Worm (Caenorhabditis elegans) whole organism, late embryonic: ENCODE results near the gene sqst-4.

Experiments used
- C08G9.2 ChIP-seq: sonication (generic microtip); optimal IDR thresholded peaks from 2 replicates; lab custom pipeline; 2016; ENCODE audit warnings: mild to moderate bottlenecking, missing genetic modification characterization, moderate library complexity, missing compliant biosample characterization
- C38D4.7 ChIP-seq: fragments of 200-800 bp; sonication (Bioruptor generic); optimal IDR thresholded peaks from 2 replicates; lab custom pipeline; 2018; ENCODE audit warnings: mild to moderate bottlenecking, missing genetic modification characterization, moderate library complexity, missing compliant biosample characterization
- K02D7.2 ChIP-seq: sonication (generic microtip); optimal IDR thresholded peaks from 2 replicates; lab custom pipeline; 2017; ENCODE audit warnings: mild to moderate bottlenecking, missing genetic modification characterization, missing compliant biosample characterization
- K09A11.1 ChIP-seq: sonication (generic microtip); optimal IDR thresholded peaks from 2 replicates; lab custom pipeline; 2017; ENCODE audit warnings: antibody characterized with exemption, mild to moderate bottlenecking, missing genetic modification characterization, missing compliant biosample characterization; ENCODE audit not compliant: insufficient read depth
- ahr-1 ChIP-seq: sonication (generic microtip); optimal IDR thresholded peaks from 2 replicates; lab custom pipeline; 2016; ENCODE audit warnings: missing genetic modification characterization, missing compliant biosample characterization
- ceh-2 ChIP-seq: sonication (generic microtip); optimal IDR thresholded peaks from 2 replicates; lab custom pipeline; 2016; ENCODE audit warnings: missing genotype, missing genetic modification characterization, missing compliant biosample characterization
- ceh-31 ChIP-seq: sonication (generic microtip); optimal IDR thresholded peaks from 2 replicates; lab custom pipeline; 2016; ENCODE audit warnings: missing genetic modification characterization, missing compliant biosample characterization
- ceh-34 ChIP-seq: sonication (generic microtip); optimal IDR thresholded peaks from 2 replicates; lab custom pipeline; 2016; ENCODE audit warnings: mild to moderate bottlenecking, missing genetic modification characterization, missing compliant biosample characterization
- ceh-48 ChIP-seq: sonication (generic microtip); optimal IDR thresholded peaks from 2 replicates; lab custom pipeline; 2016; ENCODE audit warnings: missing genetic modification characterization, inconsistent platforms, missing compliant biosample characterization
- ceh-6 ChIP-seq: fragments of 200-800 bp; sonication (Bioruptor generic); optimal IDR thresholded peaks from 2 replicates; lab custom pipeline; 2018; ENCODE audit warnings: mild to moderate bottlenecking, missing genetic modification characterization, missing compliant biosample characterization
- che-1 ChIP-seq: sonication (generic microtip); optimal IDR thresholded peaks from 2 replicates; lab custom pipeline; 2016; ENCODE audit warnings: mild to moderate bottlenecking, missing genetic modification characterization, missing compliant biosample characterization
- dmd-4 ChIP-seq: sonication (generic microtip); optimal IDR thresholded peaks from 2 replicates; lab custom pipeline; 2016; ENCODE audit warnings: borderline replicate concordance, missing genetic modification characterization, missing compliant biosample characterization
- elt-4 ChIP-seq: sonication (generic microtip); optimal IDR thresholded peaks from 2 replicates; lab custom pipeline; 2016; ENCODE audit warnings: missing genetic modification characterization, missing compliant biosample characterization
- fax-1 ChIP-seq: sonication (generic microtip); optimal IDR thresholded peaks from 2 replicates; lab custom pipeline; 2016; ENCODE audit warnings: missing genotype, missing genetic modification characterization, missing compliant biosample characterization
- fkh-10 ChIP-seq: fragments of 150-350 bp; optimal IDR thresholded peaks from 2 replicates; lab custom pipeline; 2014; ENCODE audit warnings: missing biosample characterization, missing genetic modification reagents, missing genetic modification characterization
- fkh-6 ChIP-seq: sonication (generic microtip); optimal IDR thresholded peaks from 2 replicates; lab custom pipeline; 2016; ENCODE audit warnings: missing genetic modification characterization, missing compliant biosample characterization
- gmeb-2 ChIP-seq: sonication (generic microtip); optimal IDR thresholded peaks from 2 replicates; lab custom pipeline; 2016; ENCODE audit warnings: missing genetic modification characterization, inconsistent platforms, missing compliant biosample characterization
- hlh-30 ChIP-seq: sonication (generic microtip); optimal IDR thresholded peaks from 2 replicates; lab custom pipeline; 2017; ENCODE audit warnings: antibody characterized with exemption, missing genetic modification characterization, missing compliant biosample characterization; ENCODE audit not compliant: insufficient read depth
- lim-6 ChIP-seq: sonication (generic microtip); optimal IDR thresholded peaks from 2 replicates; lab custom pipeline; 2016; ENCODE audit warnings: missing genetic modification characterization, missing compliant biosample characterization
- lin-11 ChIP-seq: fragments of 200-800 bp; sonication (Bioruptor generic); optimal IDR thresholded peaks from 2 replicates; lab custom pipeline; 2018; ENCODE audit warnings: mild to moderate bottlenecking, missing genetic modification characterization, missing compliant biosample characterization
- madf-2 ChIP-seq: sonication (generic microtip); optimal IDR thresholded peaks from 2 replicates; lab custom pipeline; 2017; ENCODE audit warnings: missing genetic modification characterization, missing compliant biosample characterization
- nhr-11 ChIP-seq: fragments of 150-350 bp; optimal IDR thresholded peaks from 2 replicates; lab custom pipeline; 2014; ENCODE audit warnings: missing biosample characterization, missing genetic modification characterization
- npax-4 ChIP-seq: sonication (generic microtip); optimal IDR thresholded peaks from 2 replicates; lab custom pipeline; 2016; ENCODE audit warnings: missing genetic modification characterization, missing compliant biosample characterization
- pat-9 ChIP-seq: fragments of 200-800 bp; sonication (Bioruptor generic); optimal IDR thresholded peaks from 2 replicates; lab custom pipeline; 2018; ENCODE audit warnings: mild to moderate bottlenecking, missing genetic modification characterization, moderate library complexity, missing compliant biosample characterization
- pax-1 ChIP-seq: fragments of 150-350 bp; optimal IDR thresholded peaks from 2 replicates; lab custom pipeline; 2014; ENCODE audit warnings: missing biosample characterization, missing genetic modification characterization
- pha-2 ChIP-seq: sonication (generic microtip); optimal IDR thresholded peaks from 2 replicates; lab custom pipeline; 2017; ENCODE audit warnings: mild to moderate bottlenecking, missing genetic modification characterization, missing compliant biosample characterization
- pros-1 ChIP-seq: fragments of 150-350 bp; optimal IDR thresholded peaks from 2 replicates; lab custom pipeline; 2014; ENCODE audit warnings: missing biosample characterization, missing genetic modification reagents, missing genetic modification characterization
- ref-2 ChIP-seq: sonication (generic microtip); optimal IDR thresholded peaks from 2 replicates; lab custom pipeline; 2016; ENCODE audit warnings: missing genetic modification characterization, missing compliant biosample characterization
- rnt-1 ChIP-seq: sonication (generic microtip); optimal IDR thresholded peaks from 2 replicates; lab custom pipeline; 2016; ENCODE audit warnings: missing genetic modification characterization, missing compliant biosample characterization
- sdc-2 ChIP-seq: sonication (generic microtip); optimal IDR thresholded peaks from 2 replicates; lab custom pipeline; 2016; ENCODE audit warnings: missing genotype, missing genetic modification characterization, missing compliant biosample characterization
- tbx-2 ChIP-seq: sonication (generic microtip); optimal IDR thresholded peaks from 2 replicates; lab custom pipeline; 2016; ENCODE audit warnings: missing genetic modification characterization, missing compliant biosample characterization
- tbx-7 ChIP-seq: sonication (generic microtip); optimal IDR thresholded peaks from 2 replicates; lab custom pipeline; 2016; ENCODE audit warnings: missing genotype, missing genetic modification characterization, missing compliant biosample characterization
- unc-55 ChIP-seq: sonication (generic microtip); optimal IDR thresholded peaks from 2 replicates; lab custom pipeline; 2017; ENCODE audit warnings: missing biosample characterization, missing genetic modification reagents, missing genetic modification characterization
- unc-86 ChIP-seq: sonication (generic microtip); optimal IDR thresholded peaks from 2 replicates; lab custom pipeline; 2016; ENCODE audit warnings: missing genetic modification characterization, missing compliant biosample characterization
- zip-5 ChIP-seq: sonication (generic microtip); optimal IDR thresholded peaks from 2 replicates; lab custom pipeline; 2016; ENCODE audit warnings: missing genetic modification characterization, missing compliant biosample characterization
- ztf-16 ChIP-seq: sonication (generic microtip); optimal IDR thresholded peaks from 2 replicates; lab custom pipeline; 2017; ENCODE audit warnings: missing genetic modification characterization, missing compliant biosample characterization

Gene sqst-4

ce11 chrV:16467840-16468239, 20.4 kb upstream of the sqst-4 start, which contains the start of gene sru-44:
Gene sru-44 (minus strand): TSS chrV:16467940.
- no peak for TF ChIP-seq madf-2 (tag; lab: Kevin White, UChicago)
- no peak for TF ChIP-seq unc-55 (GFP tag; lab: Kevin White, UChicago)
- no peak for TF ChIP-seq elt-4 (tag; lab: Kevin White, UChicago)
- no peak for TF ChIP-seq ceh-31 (tag; lab: Kevin White, UChicago)
- TF ChIP-seq fax-1 (tag; lab: Kevin White, UChicago): no peak
- no peak for TF ChIP-seq tbx-7
- TF ChIP-seq ztf-16: no peak
- no peak for TF ChIP-seq unc-86 (tag; lab: Kevin White, UChicago)
- TF ChIP-seq dmd-4: no peak
- TF ChIP-seq lim-6 (tag; lab: Kevin White, UChicago): no peak
- no peak for TF ChIP-seq zip-5 (tag; lab: Kevin White, UChicago)
- TF ChIP-seq ahr-1 (tag; lab: Kevin White, UChicago): no peak
- no peak for TF ChIP-seq ceh-48
- TF ChIP-seq C38D4.7 (GFP tag; lab: Kevin White, UChicago): no peak
- TF ChIP-seq lin-11 (tag; lab: Kevin White, UChicago): no peak
- TF ChIP-seq pha-2 (tag; lab: Kevin White, UChicago): no peak
- no peak for TF ChIP-seq ceh-34 (tag; lab: Kevin White, UChicago)
- no peak for TF ChIP-seq ref-2 (tag; lab: Kevin White, UChicago)

- TF ChIP-seq fkh-6: no peak
- TF ChIP-seq gmeb-2: no peak
- no peak for TF ChIP-seq nhr-11 (tag; lab: Kevin White, UChicago)
- no peak for TF ChIP-seq pha-2 (tag; lab: Kevin White, UChicago)
- TF ChIP-seq C38D4.7 (GFP tag; lab: Kevin White, UChicago): no peak
- no peak for TF ChIP-seq pax-1 (tag; lab: Kevin White, UChicago)
- no peak for TF ChIP-seq zip-5 (tag; lab: Kevin White, UChicago)
- no peak for TF ChIP-seq ceh-2 (tag; lab: Kevin White, UChicago)
- TF ChIP-seq dmd-4: no peak
- no peak for TF ChIP-seq K09A11.1 (tag; lab: Kevin White, UChicago)
- TF ChIP-seq ref-2 (tag; lab: Kevin White, UChicago): no peak
- TF ChIP-seq ceh-6 (GFP tag; lab: Kevin White, UChicago): no peak
- TF ChIP-seq pat-9 (tag; lab: Kevin White, UChicago): no peak
- no peak for TF ChIP-seq rnt-1 (tag; lab: Kevin White, UChicago)
- no peak for TF ChIP-seq sdc-2
- no peak for TF ChIP-seq madf-2 (tag; lab: Kevin White, UChicago)
- TF ChIP-seq ceh-31 (tag; lab: Kevin White, UChicago): no peak
Observed at ce11 chrV:16470916-16471315, 17.4 kb upstream of the sqst-4 start, which contains the start of gene srh-138. Gene srh-138 (minus strand): TSS chrV:16471016.

- TF ChIP-seq hlh-30 (tag; lab: Kevin White, UChicago) (no peak), ztf-16 (no peak), fkh-10 (GFP tag; lab: Kevin White, UChicago) (no peak), C08G9.2 (tag; lab: Kevin White, UChicago) (no peak), K02D7.2 (tag; lab: Kevin White, UChicago) (no peak)
Observed at ce11 chrV:16471995-16472563, 16.2 kb upstream of the sqst-4 start, which contains the start of gene srw-35. Gene srw-35 (plus strand): TSS chrV:16472513.

ce11 chrV:16479275-16479674, 9.0 kb upstream of the sqst-4 start, which contains the start of gene T08G3.11:
Gene T08G3.11 (minus strand): TSS chrV:16479375.
- TF ChIP-seq pros-1 (tag; lab: Kevin White, UChicago) (no peak), K02D7.2 (tag; lab: Kevin White, UChicago) (no peak), ceh-6 (GFP tag; lab: Kevin White, UChicago) (no peak), che-1 (no peak), tbx-2 (tag; lab: Kevin White, UChicago) (no peak), pax-1 (tag; lab: Kevin White, UChicago) (no peak), unc-55 (GFP tag; lab: Kevin White, UChicago) (no peak), ceh-48 (no peak), npax-4 (tag; lab: Kevin White, UChicago) (no peak), elt-4 (tag; lab: Kevin White, UChicago) (no peak)
